Worm (Caenorhabditis elegans) whole organism, young adult: ENCODE results near the gene cin-4.

Source experiments
- B0261.1 ChIP-seq: sonication (generic microtip); optimal IDR thresholded peaks from 2 replicates; lab custom pipeline; 2016; ENCODE audit warnings: mild to moderate bottlenecking, missing genetic modification characterization, moderate library complexity, missing compliant biosample characterization
- B0336.3 ChIP-seq: fragments of 200-800 bp; sonication (Bioruptor generic); IDR thresholded peaks from 2 replicates; pipeline ENCODE4 v1.3.6; 2022; ENCODE audit warnings: missing genetic modification characterization, missing compliant biosample characterization
- F39B2.1 ChIP-seq: fragments of 200-800 bp; sonication (Bioruptor generic); IDR thresholded peaks from 2 replicates; pipeline ENCODE4 v1.3.6; 2022; ENCODE audit warnings: missing genetic modification reagents, missing genetic modification characterization, missing compliant biosample characterization
- F57A8.1 ChIP-seq: fragments of 200-800 bp; sonication (Bioruptor generic); optimal IDR thresholded peaks from 2 replicates; lab custom pipeline; 2018; ENCODE audit warnings: mild to moderate bottlenecking, missing genetic modification characterization, moderate library complexity, missing compliant biosample characterization
- K12H6.12 ChIP-seq: fragments of 200-800 bp; sonication (Bioruptor generic); optimal IDR thresholded peaks from 2 replicates; lab custom pipeline; 2018; ENCODE audit warnings: mild to moderate bottlenecking, missing genetic modification characterization, missing compliant biosample characterization
- T07F8.4 ChIP-seq: sonication (generic microtip); optimal IDR thresholded peaks from 2 replicates; lab custom pipeline; 2016; ENCODE audit warnings: mild to moderate bottlenecking, missing genetic modification characterization, moderate library complexity, missing compliant biosample characterization
- Y67H2A.10 ChIP-seq: fragments of 200-800 bp; sonication (Bioruptor generic); conservative IDR thresholded peaks from 2 replicates; pipeline ENCODE4 v1.3.6; 2022; ENCODE audit warnings: missing genetic modification reagents, missing genetic modification characterization, missing compliant biosample characterization
- ZK185.1 ChIP-seq: sonication (generic microtip); optimal IDR thresholded peaks from 2 replicates; lab custom pipeline; 2016; ENCODE audit warnings: mild to moderate bottlenecking, missing genetic modification characterization, missing compliant biosample characterization; ENCODE audit not compliant: poor library complexity, severe bottlenecking
- akir-1 ChIP-seq: fragments of 200-800 bp; sonication (Bioruptor generic); optimal IDR thresholded peaks from 2 replicates; lab custom pipeline; 2018; ENCODE audit warnings: mild to moderate bottlenecking, missing genetic modification characterization, moderate library complexity, missing compliant biosample characterization
- aptf-3 ChIP-seq: fragments of 200-800 bp; sonication (Bioruptor generic); IDR thresholded peaks from 2 replicates; pipeline ENCODE4 v1.3.6; 2022; ENCODE audit warnings: missing genetic modification characterization, missing compliant biosample characterization
- atf-7 ChIP-seq: sonication (generic microtip); optimal IDR thresholded peaks from 2 replicates; lab custom pipeline; 2017; ENCODE audit warnings: mild to moderate bottlenecking, missing genetic modification characterization, missing compliant biosample characterization
- attf-5 ChIP-seq: fragments of 200-800 bp; sonication (Bioruptor generic); optimal IDR thresholded peaks from 2 replicates; lab custom pipeline; 2018; ENCODE audit warnings: mild to moderate bottlenecking, missing genetic modification characterization, missing compliant biosample characterization
- attf-6 ChIP-seq: fragments of 200-800 bp; sonication (Bioruptor generic); IDR thresholded peaks from 2 replicates; pipeline ENCODE4 v1.3.6; 2022; ENCODE audit warnings: missing genetic modification reagents, missing genetic modification characterization, missing compliant biosample characterization
- bed-2 ChIP-seq: fragments of 200-800 bp; sonication (Bioruptor generic); IDR thresholded peaks from 2 replicates; pipeline ENCODE4 v1.3.6; 2022; ENCODE audit warnings: missing genetic modification reagents, missing genetic modification characterization, missing compliant biosample characterization
- ceh-58 ChIP-seq: fragments of 200-800 bp; sonication (Bioruptor generic); IDR thresholded peaks from 2 replicates; pipeline ENCODE4 v1.3.6; 2022; ENCODE audit warnings: missing genetic modification characterization, missing compliant biosample characterization
- ceh-79 ChIP-seq: sonication (generic microtip); optimal IDR thresholded peaks from 2 replicates; lab custom pipeline; 2017; ENCODE audit warnings: mild to moderate bottlenecking, missing genetic modification characterization, missing compliant biosample characterization
- chd-7 ChIP-seq: sonication (generic microtip); optimal IDR thresholded peaks from 2 replicates; lab custom pipeline; 2016; ENCODE audit warnings: mild to moderate bottlenecking, missing genetic modification characterization, moderate library complexity, missing compliant biosample characterization
- die-1 ChIP-seq: sonication (generic microtip); optimal IDR thresholded peaks from 2 replicates; lab custom pipeline; 2016; ENCODE audit warnings: missing genotype, mild to moderate bottlenecking, missing genetic modification characterization, missing compliant biosample characterization
- dox-1 ChIP-seq: fragments of 200-800 bp; sonication (Bioruptor generic); IDR thresholded peaks from 2 replicates; pipeline ENCODE4 v1.3.6; 2022; ENCODE audit warnings: missing genetic modification reagents, missing genetic modification characterization, missing compliant biosample characterization
- dpff-1 ChIP-seq: sonication (generic microtip); optimal IDR thresholded peaks from 2 replicates; lab custom pipeline; 2017; ENCODE audit warnings: mild to moderate bottlenecking, missing genetic modification characterization, missing compliant biosample characterization
- egl-18 ChIP-seq: fragments of 200-800 bp; sonication (Bioruptor generic); IDR thresholded peaks from 2 replicates; pipeline ENCODE4 v1.3.6; 2022; ENCODE audit warnings: missing genetic modification reagents, missing genetic modification characterization, missing compliant biosample characterization
- ekl-4 ChIP-seq: fragments of 200-800 bp; sonication (Bioruptor generic); IDR thresholded peaks from 2 replicates; pipeline ENCODE4 v1.3.6; 2022; ENCODE audit warnings: missing genetic modification reagents, missing genetic modification characterization, missing compliant biosample characterization
- fkh-3 ChIP-seq: sonication (generic microtip); optimal IDR thresholded peaks from 2 replicates; lab custom pipeline; 2016; ENCODE audit warnings: mild to moderate bottlenecking, missing genetic modification characterization, missing compliant biosample characterization
- hlh-12 ChIP-seq: sonication (generic microtip); optimal IDR thresholded peaks from 2 replicates; lab custom pipeline; 2016; ENCODE audit warnings: missing genetic modification characterization, missing compliant biosample characterization
- hlh-26 ChIP-seq: fragments of 200-800 bp; sonication (Bioruptor generic); conservative IDR thresholded peaks from 2 replicates; pipeline ENCODE4 v1.3.6; 2022; ENCODE audit warnings: missing genetic modification reagents, missing genetic modification characterization, missing compliant biosample characterization
- hmg-1.2 ChIP-seq: fragments of 200-800 bp; sonication (Bioruptor generic); IDR thresholded peaks from 2 replicates; pipeline ENCODE4 v1.3.6; 2022; ENCODE audit warnings: missing genetic modification reagents, missing genetic modification characterization, missing compliant biosample characterization
- hmg-20 ChIP-seq: fragments of 200-800 bp; sonication (Bioruptor generic); IDR thresholded peaks from 2 replicates; pipeline ENCODE4 v1.3.6; 2022; ENCODE audit warnings: missing genetic modification reagents, missing genetic modification characterization, missing compliant biosample characterization
- let-607 ChIP-seq, 2 experiments: fragments of 200-800 bp in 1 of 2; sonication (Bioruptor generic) in 1 of 2; sonication (generic microtip) in 1 of 2; optimal IDR thresholded peaks; 2 replicates each; lab custom pipeline; 2016 to 2018; ENCODE audit warnings: mild to moderate bottlenecking in 2 of 2, missing compliant biosample characterization in 2 of 2, missing genetic modification characterization in 2 of 2, moderate library complexity in 2 of 2, missing genotype in 1 of 2
- lin-40 ChIP-seq: sonication (generic microtip); optimal IDR thresholded peaks from 2 replicates; lab custom pipeline; 2016; ENCODE audit warnings: missing genetic modification characterization, mild to moderate bottlenecking, missing compliant biosample characterization, missing genotype, missing genetic modification reagents
- lin-54 ChIP-seq: fragments of 200-800 bp; sonication (Bioruptor generic); optimal IDR thresholded peaks from 2 replicates; lab custom pipeline; 2018; ENCODE audit warnings: mild to moderate bottlenecking, missing genetic modification characterization, missing compliant biosample characterization
- lsy-27 ChIP-seq: sonication (generic microtip); optimal IDR thresholded peaks from 2 replicates; lab custom pipeline; 2017; ENCODE audit warnings: missing genetic modification characterization, mild to moderate bottlenecking, missing compliant biosample characterization, antibody characterized with exemption, missing genotype, borderline replicate concordance; ENCODE audit not compliant: insufficient read depth
- madf-3 ChIP-seq: fragments of 200-800 bp; sonication (Bioruptor generic); IDR thresholded peaks from 2 replicates; pipeline ENCODE4 v1.3.6; 2022; ENCODE audit warnings: missing genetic modification reagents, missing genetic modification characterization, missing compliant biosample characterization
- madf-6 ChIP-seq: fragments of 200-800 bp; sonication (Bioruptor generic); IDR thresholded peaks from 2 replicates; pipeline ENCODE4 v1.3.6; 2022; ENCODE audit warnings: missing genetic modification reagents, missing genetic modification characterization, missing compliant biosample characterization
- mcd-1 ChIP-seq: fragments of 200-800 bp; sonication (Bioruptor generic); IDR thresholded peaks from 2 replicates; pipeline ENCODE4 v1.3.6; 2022; ENCODE audit warnings: missing genetic modification reagents, missing genetic modification characterization, missing compliant biosample characterization
- nhr-120 ChIP-seq: fragments of 200-800 bp; sonication (Bioruptor generic); IDR thresholded peaks from 2 replicates; pipeline ENCODE4 v1.3.6; 2022; ENCODE audit warnings: missing genetic modification characterization, missing compliant biosample characterization
- pha-4 ChIP-seq: fragments of 150-350 bp; sonication (generic microtip); optimal IDR thresholded peaks from 2 replicates; lab custom pipeline; 2014; ENCODE audit warnings: missing biosample characterization, missing genetic modification reagents, missing genetic modification characterization
- rpc-1 ChIP-seq, 2 experiments: fragments of 150-350 bp in 1 of 2; sonication (generic microtip) in 1 of 2; optimal IDR thresholded peaks; 2 replicates each; lab custom pipeline; 2014 to 2018; ENCODE audit warnings: missing biosample characterization in 1 of 2, missing genetic modification characterization in 1 of 2, missing genetic modification reagents in 1 of 2, missing genotype in 1 of 2
- unc-62 ChIP-seq: fragments of 150-350 bp; optimal IDR thresholded peaks from 2 replicates; lab custom pipeline; 2014; ENCODE audit warnings: missing biosample characterization, missing genetic modification reagents, missing genetic modification characterization
- ztf-18 ChIP-seq: sonication (generic microtip); optimal IDR thresholded peaks from 2 replicates; lab custom pipeline; 2016; ENCODE audit warnings: missing genotype, mild to moderate bottlenecking, missing genetic modification characterization, missing compliant biosample characterization
- ztf-25 ChIP-seq: fragments of 200-800 bp; sonication (Bioruptor generic); IDR thresholded peaks from 2 replicates; pipeline ENCODE4 v1.3.6; 2022; ENCODE audit warnings: missing genetic modification reagents, missing genetic modification characterization, missing compliant biosample characterization
- ztf-28 ChIP-seq: fragments of 200-800 bp; sonication (Bioruptor generic); IDR thresholded peaks from 2 replicates; pipeline ENCODE4 v1.3.6; 2022; ENCODE audit warnings: missing genetic modification reagents, missing genetic modification characterization, missing compliant biosample characterization

The cin-4 gene

DNA sequence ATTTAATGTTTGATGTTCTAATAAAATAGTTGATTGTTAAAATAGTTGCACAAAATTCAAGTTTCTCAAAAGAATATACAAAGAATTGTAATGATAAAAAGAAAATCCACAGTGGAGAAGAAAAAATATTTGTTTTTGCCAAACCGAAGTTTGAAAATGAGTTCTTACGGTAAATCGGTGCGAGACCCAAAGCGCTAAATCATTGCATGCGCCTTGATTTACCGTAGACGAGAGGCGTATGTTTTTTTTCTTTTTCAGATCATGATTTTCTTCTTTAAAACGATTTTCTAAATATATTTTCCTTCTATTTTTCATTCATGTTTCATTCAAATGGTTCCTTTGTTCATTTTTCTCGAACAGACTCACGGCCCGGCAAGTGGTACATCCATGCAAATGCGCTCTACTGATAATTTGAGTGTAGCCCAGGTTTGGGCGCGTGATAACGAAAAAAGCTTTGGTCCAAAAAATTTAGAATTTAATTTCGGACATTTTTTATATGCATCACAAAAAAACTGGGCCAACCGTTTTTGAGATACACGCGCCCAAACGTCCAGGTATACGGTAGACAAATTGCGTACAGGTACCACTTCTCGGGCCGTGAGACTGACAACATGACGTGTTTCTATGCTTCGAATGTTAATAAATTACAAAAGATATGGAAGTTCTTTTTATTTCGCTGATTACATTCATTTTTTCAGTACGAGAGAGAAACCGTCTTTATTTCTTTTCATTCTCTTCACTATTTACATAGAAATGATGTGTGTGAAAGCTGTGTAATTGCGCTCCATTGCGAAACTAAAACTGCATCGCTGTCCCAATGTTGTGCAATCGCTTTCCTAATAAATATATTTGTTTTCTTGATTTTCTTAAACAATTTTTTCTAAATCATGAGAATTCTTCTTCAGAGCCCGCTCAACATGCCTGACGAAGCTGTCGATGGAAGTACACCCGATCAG is 12.9 kb upstream of the cin-4 start, which contains the start of gene znf-598 (continued):
- no peak for TF ChIP-seq hlh-26
- TF ChIP-seq ZK185.1 (tag; lab: Kevin White, UChicago): no peak
- TF ChIP-seq atf-7 (tag; lab: Kevin White, UChicago): no peak
- no peak for TF ChIP-seq lsy-27 (tag; lab: Kevin White, UChicago)
- no peak for TF ChIP-seq egl-18
- TF ChIP-seq rpc-1 (optimal IDR thresholded peaks at IDR 0.05; lab: Kevin White, UChicago): no peak
- TF ChIP-seq rpc-1 (tag; optimal IDR thresholded peaks at IDR 0.05; lab: Kevin White, UChicago): no peak
- TF ChIP-seq K12H6.12: no peak
- no peak for TF ChIP-seq akir-1 (GFP tag; lab: Kevin White, UChicago)
- TF ChIP-seq B0261.1 (tag; lab: Kevin White, UChicago): no peak
- TF ChIP-seq dox-1 (GFP tag; lab: Robert Waterston, UW): 0 out of 2 replicates have a peak, but pooled peaks have one; percentile 25
- no peak for TF ChIP-seq aptf-3 (GFP tag; lab: Robert Waterston, UW)
- no peak for TF ChIP-seq T07F8.4 (tag; lab: Kevin White, UChicago)
- TF ChIP-seq attf-6 (GFP tag; lab: Robert Waterston, UW): no peak
- no peak for TF ChIP-seq unc-62 (GFP tag; lab: Kevin White, UChicago)
- no peak for TF ChIP-seq lin-54 (GFP tag; lab: Kevin White, UChicago)
- TF ChIP-seq fkh-3 (tag; lab: Kevin White, UChicago): no peak
- no peak for TF ChIP-seq madf-3
- 0 out of 2 replicates have a peak, but pooled peaks have one; percentile 22 for TF ChIP-seq B0336.3 (GFP tag; lab: Robert Waterston, UW)
- TF ChIP-seq ekl-4 (GFP tag; lab: Robert Waterston, UW): no peak
- TF ChIP-seq ceh-79 (tag; lab: Kevin White, UChicago): no peak
- TF ChIP-seq ztf-28 (GFP tag; lab: Robert Waterston, UW): no peak
- TF ChIP-seq ztf-25 (GFP tag; lab: Robert Waterston, UW): no peak
- no peak for TF ChIP-seq pha-4 (tag; lab: Kevin White, UChicago)
- TF ChIP-seq attf-5: peak; percentile 70
- peak; percentile 82 for TF ChIP-seq madf-6 (GFP tag; lab: Robert Waterston, UW)
- TF ChIP-seq dpff-1 (tag; lab: Kevin White, UChicago): no peak
- TF ChIP-seq ztf-18: peak; percentile 40
- TF ChIP-seq mcd-1 (GFP tag; lab: Robert Waterston, UW): peak; percentile 86
- no peak for TF ChIP-seq hlh-12
- TF ChIP-seq F57A8.1: no peak
- peak; percentile 66 to 73 for TF ChIP-seq let-607 (tag; optimal IDR thresholded peaks at IDR 0.05; lab: Kevin White, UChicago)
- TF ChIP-seq chd-7: no peak
- no peak for TF ChIP-seq nhr-120 (GFP tag; lab: Robert Waterston, UW)

DNA sequence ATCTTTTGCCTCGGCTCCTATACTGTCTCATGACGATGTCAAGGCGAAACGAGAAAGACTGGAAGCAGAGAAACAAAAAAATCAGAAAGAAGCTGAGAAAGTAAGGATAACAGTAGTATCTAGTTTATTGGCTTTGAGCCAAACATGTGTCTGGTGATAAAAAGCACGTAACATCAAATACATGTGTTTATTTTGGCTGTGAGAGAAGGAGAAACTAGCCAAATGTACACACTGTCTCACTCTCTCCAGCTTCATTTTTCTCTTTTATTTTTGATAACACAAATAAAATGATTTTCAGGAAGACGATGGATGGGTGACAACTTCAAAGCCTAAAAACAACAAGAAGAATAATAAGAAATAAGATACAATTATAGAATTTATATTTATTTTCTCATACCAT is 8.6 kb upstream of the cin-4 start:
- TF ChIP-seq ceh-58 (GFP tag; lab: Robert Waterston, UW) (no peak), bed-2 (GFP tag; lab: Robert Waterston, UW) (no peak), madf-6 (GFP tag; lab: Robert Waterston, UW) (no peak), die-1 (tag; lab: Kevin White, UChicago) (no peak), hmg-1.2 (GFP tag; lab: Robert Waterston, UW) (no peak), lin-40 (no peak), F39B2.1 (no peak), hmg-20 (GFP tag; lab: Robert Waterston, UW) (no peak), Y67H2A.10 (no peak)
